Worm (Caenorhabditis elegans) whole organism, L4 larva: Measurements from ENCODE around the gene jip-1.

Experiments used
- D1046.2 ChIP-seq: fragments of 200-800 bp; sonication (Bioruptor generic); IDR thresholded peaks from 2 replicates; pipeline ENCODE4 v1.3.6; 2022; ENCODE audit warnings: missing genetic modification characterization, missing compliant biosample characterization
- F37D6.2 ChIP-seq: sonication (generic microtip); optimal IDR thresholded peaks from 2 replicates; lab custom pipeline; 2016; ENCODE audit warnings: mild to moderate bottlenecking, missing genetic modification characterization, missing compliant biosample characterization
- F49E8.2 ChIP-seq: sonication (generic microtip); optimal IDR thresholded peaks from 2 replicates; lab custom pipeline; 2016; ENCODE audit warnings: missing compliant biosample characterization, mild to moderate bottlenecking, missing genetic modification characterization, borderline replicate concordance
- ZK337.2 ChIP-seq: fragments of 200-800 bp; sonication (Bioruptor generic); IDR thresholded peaks from 2 replicates; pipeline ENCODE4 v1.3.6; 2022; ENCODE audit warnings: missing genetic modification reagents, missing genetic modification characterization, missing compliant biosample characterization
- attf-4 ChIP-seq: sonication (generic microtip); optimal IDR thresholded peaks from 3 replicates; lab custom pipeline; 2017; ENCODE audit warnings: missing biosample characterization, missing genetic modification characterization
- ceh-32 ChIP-seq: sonication (generic microtip); optimal IDR thresholded peaks from 2 replicates; lab custom pipeline; 2016; ENCODE audit warnings: mild to moderate bottlenecking, missing genetic modification characterization, missing compliant biosample characterization; ENCODE audit not compliant: poor library complexity
- ceh-44 ChIP-seq: fragments of 200-800 bp; sonication (Bioruptor generic); IDR thresholded peaks from 2 replicates; pipeline ENCODE4 v1.3.6; 2022; ENCODE audit warnings: missing genetic modification reagents, missing genetic modification characterization, missing compliant biosample characterization
- ceh-82 ChIP-seq: sonication (generic microtip); optimal IDR thresholded peaks from 2 replicates; lab custom pipeline; 2017; ENCODE audit warnings: missing biosample characterization, missing genetic modification characterization
- ces-1 ChIP-seq: fragments of 150-350 bp; sonication (generic microtip); optimal IDR thresholded peaks from 4 replicates; lab custom pipeline; 2014; ENCODE audit warnings: missing biosample characterization, missing genetic modification reagents, missing genetic modification characterization
- ctbp-1 ChIP-seq: fragments of 200-800 bp; sonication (Bioruptor generic); IDR thresholded peaks from 2 replicates; pipeline ENCODE4 v1.3.6; 2022; ENCODE audit warnings: missing genetic modification reagents, missing genetic modification characterization, missing compliant biosample characterization
- daf-12 ChIP-seq: fragments of 150-350 bp; optimal IDR thresholded peaks from 2 replicates; lab custom pipeline; 2014; ENCODE audit warnings: missing biosample characterization, missing genetic modification reagents, missing genetic modification characterization
- egl-27 ChIP-seq: sonication (generic microtip); optimal IDR thresholded peaks from 3 replicates; lab custom pipeline; 2017; ENCODE audit warnings: missing biosample characterization, missing genetic modification reagents, missing genetic modification characterization
- egl-43 ChIP-seq: fragments of 200-800 bp; sonication (Bioruptor generic); IDR thresholded peaks from 2 replicates; pipeline ENCODE4 v1.3.6; 2022; ENCODE audit warnings: missing genetic modification reagents, missing genetic modification characterization, missing compliant biosample characterization
- lin-15B ChIP-seq: fragments of 150-350 bp; sonication (generic microtip); optimal IDR thresholded peaks from 3 replicates; lab custom pipeline; 2014; ENCODE audit warnings: missing biosample characterization, missing genetic modification characterization
- lin-38 ChIP-seq: fragments of 200-800 bp; sonication (Bioruptor generic); IDR thresholded peaks from 2 replicates; pipeline ENCODE4 v1.3.6; 2022; ENCODE audit warnings: missing genetic modification reagents, missing genetic modification characterization, missing compliant biosample characterization
- mdl-1 ChIP-seq, 2 experiments: fragments of 150-350 bp in 1 of 2; sonication (generic microtip) in 1 of 2; optimal IDR thresholded peaks; 2 replicates each; lab custom pipeline; 2014 to 2017; ENCODE audit warnings: missing biosample characterization in 2 of 2, missing genetic modification characterization in 2 of 2
- nhr-102 ChIP-seq: sonication (generic microtip); optimal IDR thresholded peaks from 2 replicates; lab custom pipeline; 2016; ENCODE audit warnings: mild to moderate bottlenecking, missing genetic modification characterization, moderate library complexity, missing compliant biosample characterization
- nhr-111 ChIP-seq: fragments of 200-800 bp; sonication (Bioruptor generic); optimal IDR thresholded peaks from 2 replicates; lab custom pipeline; 2018; ENCODE audit warnings: mild to moderate bottlenecking, missing genetic modification characterization, missing compliant biosample characterization
- nhr-28 ChIP-seq: fragments of 150-350 bp; optimal IDR thresholded peaks from 2 replicates; lab custom pipeline; 2014; ENCODE audit warnings: missing biosample characterization, missing genetic modification characterization
- snpc-4 ChIP-seq: fragments of 150-350 bp; optimal IDR thresholded peaks from 2 replicates; lab custom pipeline; 2014; ENCODE audit warnings: missing biosample characterization, missing genetic modification characterization
- spr-1 ChIP-seq: sonication (generic microtip); optimal IDR thresholded peaks from 2 replicates; lab custom pipeline; 2016; ENCODE audit warnings: mild to moderate bottlenecking, missing genetic modification characterization, missing compliant biosample characterization
- unc-62 ChIP-seq, 3 experiments: fragments of 150-350 bp in 1 of 3; sonication (generic microtip); optimal IDR thresholded peaks in 2 of 3; peaks in 1 of 3; 1 replicate in 1 of 3; 2 replicates in 2 of 3; lab custom pipeline; 2014 to 2017; ENCODE audit warnings: missing biosample characterization in 3 of 3, missing genetic modification characterization in 3 of 3, missing genetic modification reagents in 3 of 3, missing genotype in 1 of 3
- ztf-7 ChIP-seq: fragments of 150-350 bp; optimal IDR thresholded peaks from 2 replicates; lab custom pipeline; 2014; ENCODE audit warnings: missing biosample characterization, missing genetic modification characterization

Gene jip-1

ce11 chrII:1397703-1398102 is 70.9 kb downstream of the jip-1 start, which contains the start of gene F54D12.8:
TSS of gene F54D12.8 (minus strand) at chrII:1398038.
- no peak for TF ChIP-seq ceh-44
- no peak for TF ChIP-seq ztf-7 (tag; lab: Kevin White, UChicago)
- no peak for TF ChIP-seq lin-38 (GFP tag; lab: Robert Waterston, UW)
- TF ChIP-seq egl-27 (tag; lab: Kevin White, UChicago), result no peak
- no peak for TF ChIP-seq mdl-1 (tag; optimal IDR thresholded peaks at IDR 0.05; lab: Kevin White, UChicago)
- no peak for TF ChIP-seq spr-1 (tag; lab: Kevin White, UChicago)
- TF ChIP-seq attf-4 (tag; lab: Kevin White, UChicago), result no peak
- peak in 1 of 2 experiments; percentile 96 for TF ChIP-seq unc-62 (GFP tag; optimal IDR thresholded peaks at IDR 0.05 in 1 of 2; lab: Kevin White, UChicago)
- TF ChIP-seq unc-62 (tag; optimal IDR thresholded peaks at IDR 0.05; lab: Kevin White, UChicago), result no peak
- no peak for TF ChIP-seq F37D6.2 (tag; lab: Kevin White, UChicago)

- no peak for TF ChIP-seq lin-38 (GFP tag; lab: Robert Waterston, UW)
- no peak for TF ChIP-seq ctbp-1
- no peak for TF ChIP-seq ceh-82 (tag; lab: Kevin White, UChicago)
- no peak for TF ChIP-seq F49E8.2
- no peak for TF ChIP-seq lin-15B (tag; lab: Kevin White, UChicago)
- TF ChIP-seq snpc-4 (tag; lab: Kevin White, UChicago), result no peak
- TF ChIP-seq ces-1, result no peak
- TF ChIP-seq egl-43, result no peak
- TF ChIP-seq ZK337.2, result no peak
- no peak for TF ChIP-seq D1046.2
- TF ChIP-seq nhr-111 (GFP tag; lab: Kevin White, UChicago), result no peak
- no peak for TF ChIP-seq daf-12 (tag; lab: Kevin White, UChicago)
- TF ChIP-seq nhr-102 (tag; lab: Kevin White, UChicago), result no peak
- TF ChIP-seq ceh-32 (tag; lab: Kevin White, UChicago), result no peak
- no peak for TF ChIP-seq nhr-28 (tag; lab: Kevin White, UChicago)
These were observed 71.6 kb downstream of the jip-1 start, which contains the start of gene F54D12.2 for ce11 chrII:1398396-1398795. TSS of gene F54D12.2 (plus strand) at chrII:1398696.
